Fruit fly (Drosophila melanogaster) whole organism: ENCODE results near the gene comm2.

Experiments
- CG8478 ChIP-seq: fragments of >200 bp; optimal IDR thresholded peaks from 2 replicates; lab custom pipeline; 2018; ENCODE audit warnings: inconsistent platforms
- Dll ChIP-seq: fragments of >200 bp; optimal IDR thresholded peaks from 2 replicates; lab custom pipeline; 2017
- EcR ChIP-seq, 2 experiments: fragments of >200 bp; optimal IDR thresholded peaks; 2 replicates each; lab custom pipeline; 2017; ENCODE audit warnings: missing biosample characterization in 2 of 2, missing genetic modification characterization in 2 of 2, missing genetic modification reagents in 2 of 2
- pan ChIP-seq: fragments of >200 bp; optimal IDR thresholded peaks from 2 replicates; lab custom pipeline; 2017
- psq ChIP-seq: fragments of >200 bp; optimal IDR thresholded peaks from 2 replicates; lab custom pipeline; 2017
- usp ChIP-seq: fragments of >200 bp; optimal IDR thresholded peaks from 2 replicates; lab custom pipeline; 2017; ENCODE audit warnings: missing biosample characterization, missing genetic modification characterization, mixed read lengths

dm6 chr3L:15691968-15692367, 7.7 kb downstream of the comm2 start, which contains the start of gene CG34451:
- TF ChIP-seq usp (GFP tag; lab: Kevin White, UChicago) (no peak), pan (no peak), EcR (GFP tag; optimal IDR thresholded peaks at IDR 0.05; lab: Kevin White, UChicago) (no peak), psq (no peak), CG8478 (lab: Kevin White, UChicago) (no peak), Dll (lab: Kevin White, UChicago) (no peak)
